Fruit fly (Drosophila melanogaster) whole organism: ENCODE measurements around the gene stc.

Experiments used
- CG8478 ChIP-seq: fragments of >200 bp; optimal IDR thresholded peaks from 2 replicates; lab custom pipeline; 2018; ENCODE audit warnings: inconsistent platforms
- Dll ChIP-seq: fragments of >200 bp; optimal IDR thresholded peaks from 2 replicates; lab custom pipeline; 2017
- EcR ChIP-seq, 2 experiments: fragments of >200 bp; optimal IDR thresholded peaks; 2 replicates each; lab custom pipeline; 2017; ENCODE audit warnings: missing biosample characterization in 2 of 2, missing genetic modification characterization in 2 of 2, missing genetic modification reagents in 2 of 2
- pan ChIP-seq: fragments of >200 bp; optimal IDR thresholded peaks from 2 replicates; lab custom pipeline; 2017
- psq ChIP-seq: fragments of >200 bp; optimal IDR thresholded peaks from 2 replicates; lab custom pipeline; 2017
- usp ChIP-seq: fragments of >200 bp; optimal IDR thresholded peaks from 2 replicates; lab custom pipeline; 2017; ENCODE audit warnings: missing biosample characterization, missing genetic modification characterization, mixed read lengths

dm6 chr2L:15109145-15109544 lies 4.1 kb upstream of the stc start, which contains the start of gene CG15269:
- no peak for TF ChIP-seq psq
- no peak for TF ChIP-seq EcR (GFP tag; optimal IDR thresholded peaks at IDR 0.05; lab: Kevin White, UChicago)
- TF ChIP-seq pan (lab: Kevin White, UChicago): no peak
- TF ChIP-seq Dll (lab: Kevin White, UChicago): no peak
- no peak for TF ChIP-seq usp (GFP tag; lab: Kevin White, UChicago)
- no peak for TF ChIP-seq CG8478 (lab: Kevin White, UChicago)
